Fruit fly (Drosophila melanogaster) whole organism, wandering third instar larva: Measurements from ENCODE around the gene Nedd8.

Source experiments
- CG32264 ChIP-seq: fragments of 200-800 bp; sonication (Bioruptor generic); optimal IDR thresholded peaks from 2 replicates; lab custom pipeline; 2016; ENCODE audit warnings: missing biosample characterization, missing genetic modification characterization
- CG9705 ChIP-seq: fragments of 200-800 bp; sonication (Bioruptor generic); optimal IDR thresholded peaks from 2 replicates; lab custom pipeline; 2018; ENCODE audit warnings: missing biosample characterization, mild to moderate bottlenecking, missing genetic modification characterization
- Dfd ChIP-seq: fragments of >200 bp; optimal IDR thresholded peaks from 2 replicates; lab custom pipeline; 2017; ENCODE audit warnings: missing biosample characterization, missing genetic modification characterization
- Dif ChIP-seq: fragments of 200-275, 200-300 bp; sonication (Bioruptor generic); optimal IDR thresholded peaks from 2 replicates; lab custom pipeline; 2018; ENCODE audit warnings: missing biosample characterization, missing genetic modification characterization; ENCODE audit not compliant: partially characterized antibody
- GATAd ChIP-seq: sonication (Bioruptor generic); optimal IDR thresholded peaks from 2 replicates; lab custom pipeline; 2016; ENCODE audit warnings: missing biosample characterization, missing genetic modification characterization
- Hnf4 ChIP-seq: fragments of 200-800 bp; sonication (Bioruptor generic); optimal IDR thresholded peaks from 2 replicates; lab custom pipeline; 2016; ENCODE audit warnings: missing biosample characterization, mild to moderate bottlenecking, missing genetic modification characterization
- Hr83 ChIP-seq: fragments of 200-300 bp; sonication (Bioruptor generic); optimal IDR thresholded peaks from 2 replicates; lab custom pipeline; 2016; ENCODE audit warnings: missing biosample characterization, mild to moderate bottlenecking, missing genetic modification characterization, moderate library complexity; ENCODE audit not compliant: poor library complexity, severe bottlenecking
- Jra ChIP-seq: sonication (Bioruptor generic); optimal IDR thresholded peaks from 2 replicates; lab custom pipeline; 2016; ENCODE audit warnings: missing biosample characterization, missing genetic modification characterization
- Mio ChIP-seq: sonication (Bioruptor generic); optimal IDR thresholded peaks from 2 replicates; lab custom pipeline; 2016; ENCODE audit warnings: missing biosample characterization, missing genetic modification characterization
- Myc ChIP-seq: fragments of >200 bp; optimal IDR thresholded peaks from 2 replicates; lab custom pipeline; 2017
- N ChIP-seq: fragments of >200 bp; optimal IDR thresholded peaks from 2 replicates; lab custom pipeline; 2018; ENCODE audit warnings: missing biosample characterization, missing external identifiers, missing genetic modification characterization
- OdsH ChIP-seq: fragments of 200-800 bp; sonication (Bioruptor generic); optimal IDR thresholded peaks from 2 replicates; lab custom pipeline; 2016; ENCODE audit warnings: missing biosample characterization, mild to moderate bottlenecking, missing genetic modification characterization
- Rel ChIP-seq, 2 experiments: fragments of 200-800 bp; sonication (Bioruptor generic) in 1 of 2; optimal IDR thresholded peaks; 2 replicates in 1 of 2; 3 replicates in 1 of 2; lab custom pipeline; 2016 to 2019; ENCODE audit warnings: mild to moderate bottlenecking in 2 of 2, missing biosample characterization in 2 of 2, missing genetic modification characterization in 2 of 2, moderate library complexity in 1 of 2
- Sp1 ChIP-seq: fragments of 200-800 bp; sonication (Bioruptor generic); optimal IDR thresholded peaks from 3 replicates; lab custom pipeline; 2019; ENCODE audit warnings: missing biosample characterization, mild to moderate bottlenecking, missing genetic modification characterization, moderate library complexity
- Vsx2 ChIP-seq: fragments of 200-300, 225-300 bp; sonication (Bioruptor generic); optimal IDR thresholded peaks from 2 replicates; lab custom pipeline; 2018; ENCODE audit warnings: missing biosample characterization, missing genetic modification characterization; ENCODE audit not compliant: partially characterized antibody
- br ChIP-seq: fragments of 200-800 bp; sonication (Bioruptor generic); optimal IDR thresholded peaks from 2 replicates; lab custom pipeline; 2016; ENCODE audit warnings: missing biosample characterization, missing genetic modification characterization
- brk ChIP-seq: fragments of 200-800 bp; sonication (Bioruptor generic); optimal IDR thresholded peaks from 2 replicates; lab custom pipeline; 2016; ENCODE audit warnings: missing biosample characterization, mild to moderate bottlenecking, missing genetic modification characterization
- dl ChIP-seq, 2 experiments: fragments of 175-275, 200-275 bp in 1 of 2; fragments of 200-275 bp in 1 of 2; sonication (Bioruptor generic); optimal IDR thresholded peaks; lab custom pipeline; 2018; ENCODE audit warnings: mild to moderate bottlenecking in 2 of 2, missing biosample characterization in 2 of 2, missing genetic modification characterization in 2 of 2, moderate library complexity in 2 of 2; ENCODE audit not compliant: partially characterized antibody in 2 of 2, insufficient read depth in 1 of 2
- dmrt93B ChIP-seq: fragments of 200-800 bp; sonication (Bioruptor generic); optimal IDR thresholded peaks from 2 replicates; lab custom pipeline; 2018; ENCODE audit warnings: missing biosample characterization, mild to moderate bottlenecking, missing genetic modification characterization
- dsf ChIP-seq: sonication (Bioruptor generic); optimal IDR thresholded peaks from 2 replicates; lab custom pipeline; 2016; ENCODE audit warnings: missing biosample characterization, missing genetic modification characterization, borderline replicate concordance
- ey ChIP-seq: fragments of 200-800 bp; sonication (Bioruptor generic); optimal IDR thresholded peaks from 2 replicates; lab custom pipeline; 2016; ENCODE audit warnings: missing biosample characterization, missing genetic modification characterization
- foxo ChIP-seq, 2 experiments: fragments of 200-800 bp; sonication (Bioruptor generic); optimal IDR thresholded peaks; 2 replicates in 1 of 2; 3 replicates in 1 of 2; lab custom pipeline; 2016 to 2017; ENCODE audit warnings: missing biosample characterization in 2 of 2, missing genetic modification characterization in 2 of 2
- fru ChIP-seq: fragments of 200-800 bp; sonication (Bioruptor generic); optimal IDR thresholded peaks from 3 replicates; lab custom pipeline; 2016; ENCODE audit warnings: missing biosample characterization, mild to moderate bottlenecking, missing genetic modification characterization
- h ChIP-seq: fragments of 200-800 bp; sonication (Bioruptor generic); optimal IDR thresholded peaks from 3 replicates; lab custom pipeline; 2016; ENCODE audit warnings: missing biosample characterization, mild to moderate bottlenecking, missing genetic modification characterization
- jim ChIP-seq: fragments of 175-275, 200-325 bp; sonication (Bioruptor generic); optimal IDR thresholded peaks from 2 replicates; lab custom pipeline; 2016; ENCODE audit warnings: missing biosample characterization, mild to moderate bottlenecking, missing genetic modification characterization
- lola ChIP-seq: fragments of >200 bp; optimal IDR thresholded peaks from 2 replicates; lab custom pipeline; 2017; ENCODE audit warnings: missing biosample characterization, missing genetic modification characterization
- pan ChIP-seq: fragments of >200 bp; optimal IDR thresholded peaks from 2 replicates; lab custom pipeline; 2017
- psq ChIP-seq: fragments of 200-800 bp; sonication (Bioruptor generic); optimal IDR thresholded peaks from 3 replicates; lab custom pipeline; 2017; ENCODE audit warnings: missing biosample characterization, mild to moderate bottlenecking, missing genetic modification characterization, moderate library complexity
- rgr ChIP-seq: fragments of 200-800 bp; sonication (Bioruptor generic); optimal IDR thresholded peaks from 3 replicates; lab custom pipeline; 2016; ENCODE audit warnings: missing biosample characterization, mild to moderate bottlenecking, missing genetic modification characterization
- sage ChIP-seq: fragments of 200-800 bp; sonication (Bioruptor generic); optimal IDR thresholded peaks from 2 replicates; lab custom pipeline; 2016; ENCODE audit warnings: missing biosample characterization, mild to moderate bottlenecking, missing genetic modification characterization
- sv ChIP-seq: fragments of 200-800 bp; sonication (Bioruptor generic); optimal IDR thresholded peaks from 3 replicates; lab custom pipeline; 2016; ENCODE audit warnings: missing biosample characterization, missing genetic modification characterization
- tai ChIP-seq: sonication (Bioruptor generic); optimal IDR thresholded peaks from 2 replicates; lab custom pipeline; 2016; ENCODE audit warnings: missing biosample characterization, missing genetic modification characterization
- usp ChIP-seq: fragments of >200 bp; optimal IDR thresholded peaks from 2 replicates; lab custom pipeline; 2017; ENCODE audit warnings: missing biosample characterization, missing genetic modification characterization
- woc ChIP-seq: sonication (Bioruptor generic); optimal IDR thresholded peaks from 2 replicates; lab custom pipeline; 2016; ENCODE audit warnings: missing biosample characterization, mild to moderate bottlenecking, missing genetic modification characterization

The Nedd8 gene

DNA sequence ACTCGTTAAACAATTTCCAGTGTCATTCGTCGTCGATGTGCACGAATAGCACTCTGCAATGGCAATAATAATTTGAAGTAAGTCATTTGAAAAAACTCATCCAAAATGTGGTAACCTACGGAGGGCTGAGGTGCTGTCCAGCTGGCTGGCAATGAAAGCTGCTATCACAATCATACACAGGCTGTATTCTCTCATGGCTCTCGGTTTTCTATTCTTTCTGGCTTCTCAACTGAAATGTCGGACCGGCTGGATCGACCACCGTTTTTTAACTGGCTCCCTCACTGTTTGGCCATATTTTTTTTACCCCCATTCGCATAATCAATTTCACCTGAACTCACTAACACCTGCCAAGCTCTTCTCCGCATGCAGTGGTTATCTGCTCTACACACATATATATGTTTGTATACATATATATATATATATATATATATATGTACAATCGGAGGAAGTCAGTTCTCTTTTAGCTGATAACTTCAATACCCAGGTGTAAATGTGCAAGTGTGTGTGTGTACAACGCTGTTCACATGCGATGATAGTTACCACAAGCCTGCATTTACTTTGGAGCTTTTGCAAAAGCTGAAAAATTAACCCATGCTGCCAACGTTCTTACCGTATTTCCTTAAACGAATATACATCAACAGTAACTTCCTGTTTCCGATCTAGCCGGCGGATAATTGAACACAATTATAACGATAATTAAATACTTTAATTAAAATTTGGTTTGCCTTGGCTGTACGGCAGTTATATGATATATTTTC lies 44.2 kb upstream of the Nedd8 start, which contains the start of gene CG10650:
Gene CG10650 (minus strand): TSS at position 275 of the 758 bp plus-strand sequence.
- TF ChIP-seq h (GFP tag; lab: Kevin White, UChicago) (peak; percentile 20), foxo (GFP tag; optimal IDR thresholded peaks at IDR 0.05; lab: Kevin White, UChicago) (no peak), tai (GFP tag; lab: Kevin White, UChicago) (no peak)

DNA sequence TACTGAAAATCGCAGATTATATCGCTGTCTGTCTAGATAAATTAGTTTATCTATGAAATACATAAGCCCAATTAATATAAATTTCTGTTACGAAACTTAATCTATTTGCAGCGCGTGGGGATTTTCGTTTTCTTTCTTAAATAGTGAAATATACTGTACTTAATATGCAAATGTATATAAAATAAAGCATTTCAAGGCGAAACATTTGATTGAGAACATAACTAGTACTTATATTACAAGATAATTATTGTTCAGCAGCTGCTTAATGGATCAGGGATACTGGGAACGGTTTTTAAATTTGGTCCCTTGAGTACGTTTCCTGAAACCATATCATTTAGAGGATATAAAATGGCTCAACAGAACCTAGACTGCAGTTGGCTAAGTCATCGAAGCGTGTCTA lies 40.6 kb upstream of the Nedd8 start, which contains the start of gene CG46465:
Gene CG46465 (plus strand): TSS at position 301 of the 400 bp plus-strand sequence.
- TF ChIP-seq jim (GFP tag; lab: Kevin White, UChicago) (no peak), Dfd (GFP tag; lab: Kevin White, UChicago) (no peak), fru (GFP tag; lab: Kevin White, UChicago) (no peak), foxo (GFP tag; optimal IDR thresholded peaks at IDR 0.05; lab: Kevin White, UChicago) (no peak), lola (GFP tag; lab: Kevin White, UChicago) (no peak), Hr83 (GFP tag; lab: Kevin White, UChicago) (no peak), h (GFP tag; lab: Kevin White, UChicago) (no peak), brk (no peak), tai (GFP tag; lab: Kevin White, UChicago) (no peak), Myc (no peak), br (GFP tag; lab: Kevin White, UChicago) (no peak), Hnf4 (no peak), Vsx2 (no peak), woc (GFP tag; lab: Kevin White, UChicago) (no peak), CG32264 (no peak), Mio (GFP tag; lab: Kevin White, UChicago) (no peak), pan (lab: Kevin White, UChicago) (no peak), psq (GFP tag; lab: Kevin White, UChicago) (no peak), dmrt93B (GFP tag; lab: Kevin White, UChicago) (no peak)

DNA sequence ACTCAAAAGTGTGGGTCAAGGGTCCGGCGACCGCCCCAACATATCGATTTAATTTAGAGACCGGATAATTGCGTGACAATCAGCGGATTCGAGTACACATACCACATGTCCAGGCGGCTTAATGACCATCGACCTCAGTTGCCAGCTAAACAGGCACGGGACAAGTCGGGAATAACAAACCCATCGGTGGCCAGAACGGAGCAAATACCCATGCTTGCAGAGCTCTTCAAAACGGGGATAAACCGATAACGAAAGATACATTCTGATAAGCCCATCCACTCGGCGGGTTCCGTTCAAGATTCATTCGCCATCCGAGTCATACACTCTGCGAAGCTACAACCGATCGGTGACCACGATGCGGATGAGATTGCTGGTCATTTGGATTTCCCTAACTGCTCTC lies 39.1 kb upstream of the Nedd8 start, which contains the start of gene CG15169:
Gene CG15169 (plus strand): TSS at position 301 of the 400 bp plus-strand sequence.
- TF ChIP-seq Sp1 (no peak), Dif (GFP tag; lab: Kevin White, UChicago) (no peak), sv (no peak), jim (GFP tag; lab: Kevin White, UChicago) (no peak), dl (GFP tag; optimal IDR thresholded peaks at IDR 0.05; lab: Kevin White, UChicago; ENCODE audit: insufficient read depth in 1 of 2, partially characterized antibody in 2 of 2) (no peak), ey (GFP tag; lab: Kevin White, UChicago) (no peak)

DNA sequence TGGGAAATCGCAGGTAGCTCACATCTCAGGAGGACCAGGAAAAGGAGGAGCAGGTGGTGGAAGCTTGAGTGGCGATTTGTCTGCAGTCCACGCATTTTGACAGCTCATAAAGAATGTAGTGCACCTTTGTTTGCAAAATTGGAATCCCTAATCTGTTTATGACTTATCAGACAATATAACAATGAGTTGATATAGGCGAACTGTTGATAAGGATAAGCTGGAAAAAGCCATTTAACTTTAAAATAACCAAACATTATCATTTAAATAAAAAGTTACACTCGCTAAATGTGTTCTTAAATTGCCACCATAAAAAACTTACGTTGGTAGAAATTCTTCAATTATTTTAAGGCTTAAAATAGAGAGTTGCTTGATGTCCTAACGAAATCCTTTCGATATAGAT lies 38.5 kb upstream of the Nedd8 start, which contains the start of gene CG15170:
Gene CG15170 (minus strand): TSS at position 101 of the 400 bp plus-strand sequence.
- TF ChIP-seq CG9705 (GFP tag; lab: Kevin White, UChicago) (no peak), Vsx2 (no peak), Sp1 (no peak), lola (GFP tag; lab: Kevin White, UChicago) (no peak), GATAd (GFP tag; lab: Kevin White, UChicago) (no peak), psq (GFP tag; lab: Kevin White, UChicago) (no peak), Hnf4 (no peak), Myc (no peak)

DNA sequence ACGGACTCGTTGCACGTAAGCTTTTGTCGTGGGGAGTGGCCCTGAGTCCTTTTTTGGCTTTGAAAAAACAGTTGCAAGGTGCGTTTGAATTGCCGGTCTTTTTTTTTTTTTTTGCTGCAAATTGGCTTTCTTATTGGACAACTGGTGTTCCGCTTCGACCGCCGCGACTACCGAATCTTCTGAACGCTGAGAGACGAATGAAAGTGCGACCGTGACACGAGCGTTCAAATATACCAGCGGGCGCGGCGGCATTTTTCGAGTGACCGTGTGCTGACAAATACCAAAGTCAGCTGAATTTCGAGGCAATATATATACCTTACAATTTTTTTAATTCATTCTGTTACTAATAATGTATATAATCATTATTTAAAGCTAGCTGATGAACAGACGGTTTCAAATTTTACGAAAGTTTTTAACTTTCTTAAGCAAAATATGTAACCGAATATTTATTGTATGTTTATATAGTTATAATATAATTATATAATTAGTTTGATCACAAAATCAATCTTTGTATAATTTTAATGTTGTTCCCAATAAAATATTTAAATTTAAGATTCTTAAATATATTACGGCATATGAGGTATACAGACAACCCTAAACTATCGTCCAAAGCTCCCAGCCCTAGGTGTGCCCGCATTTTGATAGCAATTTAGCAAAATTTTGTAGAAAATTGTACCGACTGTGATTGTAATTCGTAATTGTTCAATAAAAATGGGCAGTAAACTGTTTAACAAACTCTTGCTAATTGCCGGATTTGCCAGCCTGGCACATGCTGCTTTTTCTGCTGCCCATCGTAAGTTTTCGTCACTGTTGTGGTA lies 35.6 kb upstream of the Nedd8 start, which contains the start of the genes Swip-1 and EMC5:
Gene Swip-1 (minus strand): TSS at position 203 of the 818 bp plus-strand sequence.
Gene EMC5 (plus strand): TSS at position 630 of the 818 bp plus-strand sequence.
- TF ChIP-seq Dif (GFP tag; lab: Kevin White, UChicago): peak; percentile 33
- TF ChIP-seq woc (GFP tag; lab: Kevin White, UChicago): peak; percentile 32
- peak; percentile 43 for TF ChIP-seq dmrt93B (GFP tag; lab: Kevin White, UChicago)
- TF ChIP-seq OdsH (GFP tag; lab: Kevin White, UChicago): peak; percentile 42
- TF ChIP-seq Rel (GFP tag; optimal IDR thresholded peaks at IDR 0.05; lab: Kevin White, UChicago): no peak
- TF ChIP-seq Rel (tag; optimal IDR thresholded peaks at IDR 0.05; lab: Kevin White, UChicago): no peak
- TF ChIP-seq Vsx2: no peak
- TF ChIP-seq pan (lab: Kevin White, UChicago): no peak
- no peak for TF ChIP-seq usp (GFP tag; lab: Kevin White, UChicago)
- peak; percentile 43 for TF ChIP-seq h (GFP tag; lab: Kevin White, UChicago)
- peak; percentile 2 for TF ChIP-seq Hr83 (GFP tag; lab: Kevin White, UChicago)
- TF ChIP-seq foxo (GFP tag; optimal IDR thresholded peaks at IDR 0.05; lab: Kevin White, UChicago): peak in 1 of 2 experiments; percentile 63
- TF ChIP-seq Mio (GFP tag; lab: Kevin White, UChicago): no peak
- TF ChIP-seq dl (GFP tag; optimal IDR thresholded peaks at IDR 0.05; lab: Kevin White, UChicago; ENCODE audit: insufficient read depth in 1 of 2, partially characterized antibody in 2 of 2): no peak
- TF ChIP-seq tai (GFP tag; lab: Kevin White, UChicago): no peak
- TF ChIP-seq N (GFP tag; lab: Kevin White, UChicago): no peak
- no peak for TF ChIP-seq br (GFP tag; lab: Kevin White, UChicago)
- TF ChIP-seq Myc: no peak
- no peak for TF ChIP-seq Dfd (GFP tag; lab: Kevin White, UChicago)
- no peak for TF ChIP-seq Jra (GFP tag; lab: Kevin White, UChicago)
- no peak for TF ChIP-seq jim (GFP tag; lab: Kevin White, UChicago)
- TF ChIP-seq Sp1: peak; percentile 67
- TF ChIP-seq sage: no peak
- peak; percentile 23 for TF ChIP-seq fru (GFP tag; lab: Kevin White, UChicago)
- TF ChIP-seq rgr (GFP tag; lab: Kevin White, UChicago): peak; percentile 60
- no peak for TF ChIP-seq lola (GFP tag; lab: Kevin White, UChicago)
- TF ChIP-seq dsf (GFP tag; lab: Kevin White, UChicago): no peak
- TF ChIP-seq sv: no peak
